Worm (Caenorhabditis elegans) whole organism, young adult: ENCODE data around the gene F37C4.8.

Source experiments
- ama-1 ChIP-seq, 3 experiments: fragments of 150-350 bp in 1 of 3; sonication (generic microtip) in 2 of 3; optimal IDR thresholded peaks; 2 replicates each; lab custom pipeline; 2014 to 2018; ENCODE audit warnings: missing biosample characterization in 2 of 3, missing genetic modification characterization in 2 of 3, missing genetic modification reagents in 2 of 3
- aptf-2 ChIP-seq: fragments of 200-800 bp; sonication (Bioruptor generic); conservative IDR thresholded peaks from 2 replicates; pipeline ENCODE4 v1.3.6; 2022; ENCODE audit warnings: missing genetic modification reagents, missing genetic modification characterization, missing compliant biosample characterization
- aptf-3 ChIP-seq: fragments of 200-800 bp; sonication (Bioruptor generic); IDR thresholded peaks from 2 replicates; pipeline ENCODE4 v1.3.6; 2022; ENCODE audit warnings: missing genetic modification characterization, missing compliant biosample characterization
- bed-2 ChIP-seq: fragments of 200-800 bp; sonication (Bioruptor generic); IDR thresholded peaks from 2 replicates; pipeline ENCODE4 v1.3.6; 2022; ENCODE audit warnings: missing genetic modification reagents, missing genetic modification characterization, missing compliant biosample characterization
- nfya-1 ChIP-seq: sonication (generic microtip); optimal IDR thresholded peaks from 2 replicates; lab custom pipeline; 2017; ENCODE audit warnings: antibody characterized with exemption, missing compliant biosample characterization, missing genetic modification characterization, borderline replicate concordance; ENCODE audit not compliant: insufficient read depth
- snpc-4 ChIP-seq, 5 experiments: fragments of 150-350 bp in 1 of 5; sonication (generic microtip) in 4 of 5; optimal IDR thresholded peaks; 2 replicates each; lab custom pipeline; 2014 to 2018; ENCODE audit warnings: missing genetic modification characterization in 5 of 5, missing biosample characterization in 3 of 5, antibody characterized with exemption in 2 of 5, mild to moderate bottlenecking in 2 of 5, missing compliant biosample characterization in 2 of 5, missing genotype in 2 of 5, moderate library complexity in 2 of 5, missing genetic modification reagents in 1 of 5
- unc-62 ChIP-seq: fragments of 150-350 bp; optimal IDR thresholded peaks from 2 replicates; lab custom pipeline; 2014; ENCODE audit warnings: missing biosample characterization, missing genetic modification reagents, missing genetic modification characterization

ce11 chrIV:3867252-3867651 lies 13.8 kb downstream of the F37C4.8 start, which contains the start of gene F37C4.4:
- TF ChIP-seq unc-62 (no peak), ama-1 (optimal IDR thresholded peaks at IDR 0.05; lab: Kevin White, UChicago) (no peak), ama-1 (GFP tag; optimal IDR thresholded peaks at IDR 0.05; lab: Kevin White, UChicago) (no peak), aptf-3 (GFP tag; lab: Robert Waterston, UW) (no peak), nfya-1 (tag; lab: Kevin White, UChicago) (no peak), bed-2 (no peak), aptf-2 (no peak), snpc-4 (GFP tag; optimal IDR thresholded peaks at IDR 0.05; lab: Kevin White, UChicago) (no peak), snpc-4 (tag; optimal IDR thresholded peaks at IDR 0.05; lab: Kevin White, UChicago) (no peak)
